Fruit fly (Drosophila melanogaster) whole organism, embryonic: ENCODE results near the gene Dcps.

Experiments used
- BtbVII ChIP-seq: fragments of 200-800 bp; sonication (Bioruptor generic); optimal IDR thresholded peaks from 3 replicates; lab custom pipeline; 2017; ENCODE audit warnings: missing biosample characterization, mild to moderate bottlenecking, missing genetic modification characterization
- CG10565 ChIP-seq: fragments of 200-800 bp; sonication (Bioruptor generic); optimal IDR thresholded peaks from 3 replicates; lab custom pipeline; 2016; ENCODE audit warnings: missing biosample characterization, mild to moderate bottlenecking, missing genetic modification characterization
- CG11085 ChIP-seq: fragments of 200-800 bp; sonication (Bioruptor generic); IDR thresholded peaks from 2 replicates; pipeline ENCODE4 v1.3.6; 2022; ENCODE audit warnings: missing biosample characterization, missing genetic modification characterization
- CG11093 ChIP-seq: fragments of 200-800 bp; sonication (Bioruptor generic); IDR thresholded peaks from 3 replicates; pipeline ENCODE4 v1.3.6; 2022; ENCODE audit warnings: missing biosample characterization, missing genetic modification characterization
- CG13624 ChIP-seq: fragments of 200-800 bp; sonication (Bioruptor generic); optimal IDR thresholded peaks from 2 replicates; lab custom pipeline; 2016; ENCODE audit warnings: missing biosample characterization, missing genetic modification characterization
- CG15269 ChIP-seq: fragments of 200-800 bp; sonication (Bioruptor generic); optimal IDR thresholded peaks from 2 replicates; lab custom pipeline; 2018; ENCODE audit warnings: missing biosample characterization, mild to moderate bottlenecking, missing genetic modification characterization, moderate library complexity
- CG17361 ChIP-seq: fragments of 200-800 bp; sonication (Bioruptor generic); IDR thresholded peaks from 3 replicates; pipeline ENCODE4 v1.3.6; 2022; ENCODE audit warnings: missing biosample characterization, missing genetic modification characterization
- CG17829 ChIP-seq: fragments of 200-800 bp; optimal IDR thresholded peaks from 2 replicates; lab custom pipeline; 2019; ENCODE audit warnings: missing biosample characterization, mild to moderate bottlenecking, missing genetic modification characterization, moderate library complexity
- CG18476 ChIP-seq: fragments of 200-800 bp; sonication (Bioruptor generic); optimal IDR thresholded peaks from 2 replicates; lab custom pipeline; 2016; ENCODE audit warnings: missing biosample characterization, mild to moderate bottlenecking, missing genetic modification characterization
- CG2129 ChIP-seq: fragments of 200-800 bp; sonication (Bioruptor generic); IDR thresholded peaks from 2 replicates; pipeline ENCODE4 v1.3.6; 2022; ENCODE audit warnings: missing biosample characterization, missing genetic modification characterization; ENCODE audit not compliant: partially characterized antibody
- CG30020 ChIP-seq: fragments of 200-800 bp; optimal IDR thresholded peaks from 2 replicates; lab custom pipeline; 2019; ENCODE audit warnings: missing biosample characterization, mild to moderate bottlenecking, missing genetic modification characterization, moderate library complexity
- CG3065 ChIP-seq: fragments of 200-800 bp; sonication (Bioruptor generic); optimal IDR thresholded peaks from 2 replicates; lab custom pipeline; 2016; ENCODE audit warnings: missing biosample characterization, missing genetic modification characterization
- CG42726 ChIP-seq: fragments of 200-800 bp; sonication (Bioruptor generic); IDR thresholded peaks from 2 replicates; pipeline ENCODE4 v1.3.6; 2022; ENCODE audit warnings: missing biosample characterization, missing genetic modification characterization; ENCODE audit not compliant: partially characterized antibody
- CG4328 ChIP-seq: fragments of 200-800 bp; sonication (Bioruptor generic); optimal IDR thresholded peaks from 3 replicates; lab custom pipeline; 2017; ENCODE audit warnings: missing biosample characterization, missing genetic modification reagents, missing genetic modification characterization
- CG6689 ChIP-seq: fragments of 200-800 bp; sonication (Bioruptor generic); IDR thresholded peaks from 2 replicates; pipeline ENCODE4 v1.3.6; 2022; ENCODE audit warnings: missing biosample characterization, missing genetic modification characterization
- CG6813 ChIP-seq: fragments of 200-800 bp; sonication (Bioruptor generic); optimal IDR thresholded peaks from 2 replicates; lab custom pipeline; 2017; ENCODE audit warnings: missing biosample characterization, missing genetic modification characterization, mild to moderate bottlenecking, moderate library complexity, missing genetic modification reagents
- CG8924 ChIP-seq: fragments of 200-800 bp; optimal IDR thresholded peaks from 3 replicates; lab custom pipeline; 2019; ENCODE audit warnings: missing biosample characterization, mild to moderate bottlenecking, missing genetic modification characterization, moderate library complexity
- CHES-1-like ChIP-seq: fragments of 200-800 bp; sonication (Bioruptor generic); optimal IDR thresholded peaks from 2 replicates; lab custom pipeline; 2016; ENCODE audit warnings: missing biosample characterization, missing genetic modification characterization
- Ets65A ChIP-seq: fragments of 200-800 bp; sonication (Bioruptor generic); peaks from one replicate; lab custom pipeline; 2016; ENCODE audit warnings: missing biosample characterization, missing genetic modification characterization
- Fer1 ChIP-seq: fragments of 200-800 bp; sonication (Bioruptor generic); optimal IDR thresholded peaks from 2 replicates; lab custom pipeline; 2017; ENCODE audit warnings: missing biosample characterization, mild to moderate bottlenecking, missing genetic modification characterization
- Hr3 ChIP-seq: fragments of 200-800 bp; sonication (Bioruptor generic); optimal IDR thresholded peaks from 3 replicates; lab custom pipeline; 2016; ENCODE audit warnings: missing biosample characterization, missing genetic modification characterization
- Hsf ChIP-seq: fragments of 200-800 bp; sonication (Bioruptor generic); optimal IDR thresholded peaks from 3 replicates; lab custom pipeline; 2016; ENCODE audit warnings: missing biosample characterization, missing genetic modification characterization
- Kr ChIP-seq: fragments of 200-800 bp; sonication (Bioruptor generic); optimal IDR thresholded peaks from 2 replicates; lab custom pipeline; 2017; ENCODE audit warnings: missing biosample characterization, mild to moderate bottlenecking, missing genetic modification characterization
- Myb ChIP-seq: fragments of 200-800 bp; sonication (Bioruptor generic); optimal IDR thresholded peaks from 2 replicates; lab custom pipeline; 2016; ENCODE audit warnings: missing biosample characterization, missing genetic modification characterization
- Six4 ChIP-seq: fragments of 200-800 bp; sonication (Bioruptor generic); optimal IDR thresholded peaks from 2 replicates; lab custom pipeline; 2016; ENCODE audit warnings: missing biosample characterization, missing genetic modification characterization
- YL-1 ChIP-seq: fragments of 200-800 bp; sonication (Bioruptor generic); optimal IDR thresholded peaks from 3 replicates; lab custom pipeline; 2017; ENCODE audit warnings: missing biosample characterization, mild to moderate bottlenecking, missing genetic modification characterization
- ab ChIP-seq: fragments of 200-800 bp; sonication (Bioruptor generic); optimal IDR thresholded peaks from 2 replicates; lab custom pipeline; 2016; ENCODE audit warnings: missing biosample characterization, missing genetic modification characterization
- amos ChIP-seq: fragments of 200-800 bp; sonication (Bioruptor generic); IDR thresholded peaks from 2 replicates; pipeline ENCODE4 v1.3.6; 2022; ENCODE audit warnings: missing biosample characterization, missing genetic modification characterization; ENCODE audit not compliant: partially characterized antibody
- ase ChIP-seq: fragments of 200-800 bp; sonication (Bioruptor generic); IDR thresholded peaks from 3 replicates; pipeline ENCODE4 v1.3.6; 2022; ENCODE audit warnings: missing biosample characterization, missing genetic modification characterization
- ato ChIP-seq: fragments of 200-800 bp; sonication (Bioruptor generic); IDR thresholded peaks from 2 replicates; pipeline ENCODE4 v1.3.6; 2022; ENCODE audit warnings: missing biosample characterization, missing genetic modification characterization; ENCODE audit not compliant: partially characterized antibody
- croc ChIP-seq: fragments of 200-800 bp; sonication (Bioruptor generic); conservative IDR thresholded peaks from 3 replicates; pipeline ENCODE4 v1.3.6; 2022; ENCODE audit warnings: missing biosample characterization, missing genetic modification characterization
- dan ChIP-seq: fragments of 200-800 bp; sonication (Bioruptor generic); IDR thresholded peaks from 2 replicates; pipeline ENCODE4 v1.3.6; 2022; ENCODE audit warnings: missing biosample characterization, missing genetic modification characterization
- eve ChIP-seq, 2 experiments: fragments of >200 bp; optimal IDR thresholded peaks; 2 replicates each; lab custom pipeline; 2017; ENCODE audit warnings: missing biosample characterization in 2 of 2, missing genetic modification characterization in 2 of 2
- fd96Cb ChIP-seq: fragments of 200-800 bp; sonication (Bioruptor generic); optimal IDR thresholded peaks from 2 replicates; lab custom pipeline; 2018; ENCODE audit warnings: missing biosample characterization, mild to moderate bottlenecking, missing genetic modification characterization, moderate library complexity
- gcm2 ChIP-seq: fragments of 200-800 bp; sonication (Bioruptor generic); optimal IDR thresholded peaks from 2 replicates; lab custom pipeline; 2016; ENCODE audit warnings: missing biosample characterization, missing genetic modification characterization
- gem ChIP-seq: fragments of 200-800 bp; sonication (Bioruptor generic); optimal IDR thresholded peaks from 2 replicates; lab custom pipeline; 2019; ENCODE audit warnings: missing biosample characterization, mild to moderate bottlenecking, missing genetic modification characterization, moderate library complexity
- gsb ChIP-seq: fragments of 200-800 bp; sonication (Bioruptor generic); IDR thresholded peaks from 2 replicates; pipeline ENCODE4 v1.3.6; 2022; ENCODE audit warnings: missing biosample characterization, missing genetic modification characterization
- ham ChIP-seq: fragments of 200-800 bp; sonication (Bioruptor generic); IDR thresholded peaks from 2 replicates; pipeline ENCODE4 v1.3.6; 2022; ENCODE audit warnings: missing biosample characterization, missing genetic modification characterization
- jumu ChIP-seq: fragments of 200-800 bp; sonication (Bioruptor generic); optimal IDR thresholded peaks from 3 replicates; lab custom pipeline; 2016; ENCODE audit warnings: missing biosample characterization, missing genetic modification characterization
- mam ChIP-seq: fragments of 200-800 bp; sonication (Bioruptor generic); optimal IDR thresholded peaks from 3 replicates; lab custom pipeline; 2016; ENCODE audit warnings: missing biosample characterization, missing genetic modification characterization
- onecut ChIP-seq: fragments of 200-800 bp; sonication (Bioruptor generic); IDR thresholded peaks from 2 replicates; pipeline ENCODE4 v1.3.6; 2022; ENCODE audit warnings: missing biosample characterization, missing genetic modification characterization
- pho ChIP-seq: fragments of 200-800 bp; sonication (Bioruptor generic); optimal IDR thresholded peaks from 2 replicates; lab custom pipeline; 2016; ENCODE audit warnings: missing biosample characterization, missing genetic modification characterization
- pita ChIP-seq: fragments of 200-800 bp; sonication (Bioruptor generic); optimal IDR thresholded peaks from 2 replicates; lab custom pipeline; 2017; ENCODE audit warnings: missing biosample characterization, mild to moderate bottlenecking, missing genetic modification characterization
- row ChIP-seq: fragments of 200-800 bp; sonication (Bioruptor generic); IDR thresholded peaks from 3 replicates; pipeline ENCODE4 v1.3.6; 2022; ENCODE audit warnings: missing biosample characterization, missing genetic modification characterization
- schlank ChIP-seq: fragments of 200-800 bp; sonication (Bioruptor generic); optimal IDR thresholded peaks from 2 replicates; lab custom pipeline; 2018; ENCODE audit warnings: missing biosample characterization, mild to moderate bottlenecking, missing genetic modification characterization
- scrt ChIP-seq: fragments of 200-800 bp; sonication (Bioruptor generic); optimal IDR thresholded peaks from 2 replicates; lab custom pipeline; 2018; ENCODE audit warnings: missing biosample characterization, mild to moderate bottlenecking, missing genetic modification characterization, moderate library complexity
- sr ChIP-seq: fragments of 200-800 bp; sonication (Bioruptor generic); IDR thresholded peaks from 3 replicates; pipeline ENCODE4 v1.3.6; 2022; ENCODE audit warnings: missing biosample characterization, missing genetic modification characterization
- unc-4 ChIP-seq: fragments of 200-800 bp; sonication (Bioruptor generic); IDR thresholded peaks from 2 replicates; pipeline ENCODE4 v1.3.6; 2022; ENCODE audit warnings: missing biosample characterization, missing genetic modification characterization; ENCODE audit not compliant: partially characterized antibody
- zfh2 ChIP-seq: fragments of 200-800 bp; sonication (Bioruptor generic); optimal IDR thresholded peaks from 2 replicates; lab custom pipeline; 2016; ENCODE audit warnings: missing biosample characterization, missing genetic modification characterization

Dcps gene

dm6 chr3R:5778731-5779593, 24.4 kb upstream of the Dcps start, which contains the start of gene jagn (continued):
- TF ChIP-seq ato (GFP tag; lab: Robert Waterston, UW) (peak; percentile 99), CG11085 (GFP tag; lab: Robert Waterston, UW) (peak; percentile 65; the same call in 1 of the 2 replicates), CG13624 (GFP tag; lab: Kevin White, UChicago) (peak; percentile 68), CG42726 (GFP tag; lab: Robert Waterston, UW) (peak; percentile 100), Kr (GFP tag; lab: Kevin White, UChicago) (no peak), gem (tag; lab: Kevin White, UChicago) (no peak), ab (GFP tag; lab: Kevin White, UChicago) (peak; percentile 11), Hsf (GFP tag; lab: Kevin White, UChicago) (peak; percentile 67), CG3065 (GFP tag; lab: Kevin White, UChicago) (no peak), CG17361 (peak; percentile 70; the same call in 2 of the 3 replicates), pita (GFP tag; lab: Kevin White, UChicago) (peak; percentile 95), Six4 (GFP tag; lab: Kevin White, UChicago) (peak; percentile 32), mam (GFP tag; lab: Kevin White, UChicago) (peak; percentile 79), Hr3 (GFP tag; lab: Kevin White, UChicago) (peak; percentile 45), CHES-1-like (GFP tag; lab: Kevin White, UChicago) (peak; percentile 74), gsb (peak; percentile 57), Ets65A (GFP tag; lab: Kevin White, UChicago) (peak; percentile 95), zfh2 (GFP tag; lab: Kevin White, UChicago) (peak; percentile 72), CG11093 (GFP tag; lab: Robert Waterston, UW) (no peak), jumu (GFP tag; lab: Kevin White, UChicago) (peak; percentile 50), amos (peak; percentile 100), sr (GFP tag; lab: Robert Waterston, UW) (no peak), CG2129 (GFP tag; lab: Robert Waterston, UW) (peak; percentile 98), CG8924 (tag; lab: Kevin White, UChicago) (peak; percentile 73), row (peak; percentile 71), dan (GFP tag; lab: Robert Waterston, UW) (no peak), Fer1 (peak; percentile 39), scrt (GFP tag; lab: Kevin White, UChicago) (peak; percentile 29), schlank (no peak), CG18476 (GFP tag; lab: Kevin White, UChicago) (peak; percentile 23), CG6813 (GFP tag; lab: Kevin White, UChicago) (no peak), pho (peak; percentile 81), croc (GFP tag; lab: Robert Waterston, UW) (no peak), CG4328 (GFP tag; lab: Kevin White, UChicago) (peak; percentile 59), gcm2 (GFP tag; lab: Kevin White, UChicago) (peak; percentile 4), CG17829 (tag; lab: Kevin White, UChicago) (peak; percentile 62), fd96Cb (no peak), onecut (GFP tag; lab: Robert Waterston, UW) (peak; percentile 83), CG10565 (GFP tag; lab: Kevin White, UChicago) (no peak), ase (GFP tag; lab: Robert Waterston, UW) (no peak), YL-1 (peak; percentile 84), ham (GFP tag; lab: Robert Waterston, UW) (no peak), BtbVII (GFP tag; lab: Kevin White, UChicago) (no peak), CG30020 (tag; lab: Kevin White, UChicago) (peak; percentile 41), CG15269 (tag; lab: Kevin White, UChicago) (peak; percentile 38), Myb (peak; percentile 95), eve (GFP tag; optimal IDR thresholded peaks at IDR 0.05; lab: Kevin White, UChicago) (no peak), unc-4 (GFP tag; lab: Robert Waterston, UW) (peak; percentile 98), CG6689 (GFP tag; lab: Robert Waterston, UW) (peak; percentile 36; the same call in 1 of the 2 replicates)
